Fruit fly (Drosophila melanogaster) whole organism, embryonic: ENCODE data around the gene Vps29.

ENCODE experiments used
- Atf-2 ChIP-seq: fragments of 200-800 bp; sonication (Bioruptor generic); optimal IDR thresholded peaks from 2 replicates; lab custom pipeline; 2016; ENCODE audit warnings: missing biosample characterization, missing genetic modification characterization
- Bdp1 ChIP-seq: fragments of 200-800 bp; sonication (Bioruptor generic); optimal IDR thresholded peaks from 3 replicates; lab custom pipeline; 2016; ENCODE audit warnings: missing biosample characterization, missing genetic modification characterization
- CG10209 ChIP-seq: fragments of 200-800 bp; sonication (Bioruptor generic); optimal IDR thresholded peaks from 3 replicates; lab custom pipeline; 2017; ENCODE audit warnings: missing biosample characterization, mild to moderate bottlenecking, missing genetic modification characterization, missing genetic modification reagents
- CG10565 ChIP-seq: fragments of 200-800 bp; sonication (Bioruptor generic); optimal IDR thresholded peaks from 3 replicates; lab custom pipeline; 2016; ENCODE audit warnings: missing biosample characterization, mild to moderate bottlenecking, missing genetic modification characterization
- CG11695 ChIP-seq: fragments of 200-800 bp; sonication (Bioruptor generic); IDR thresholded peaks from 3 replicates; pipeline ENCODE4 v1.3.6; 2022; ENCODE audit warnings: missing biosample characterization, missing genetic modification characterization
- CG1233 ChIP-seq: fragments of 200-800 bp; sonication (Bioruptor generic); optimal IDR thresholded peaks from 4 replicates; lab custom pipeline; 2018; ENCODE audit warnings: missing biosample characterization, mild to moderate bottlenecking, missing genetic modification characterization
- CG12659 ChIP-seq: fragments of 200-800 bp; sonication (Bioruptor generic); optimal IDR thresholded peaks from 3 replicates; lab custom pipeline; 2017; ENCODE audit warnings: mild to moderate bottlenecking, missing biosample characterization, missing genetic modification reagents, missing genetic modification characterization
- CG12942 ChIP-seq: fragments of 200-800 bp; sonication (Bioruptor generic); optimal IDR thresholded peaks from 3 replicates; lab custom pipeline; 2016; ENCODE audit warnings: missing biosample characterization, missing genetic modification characterization
- CG13287 ChIP-seq: fragments of 200-800 bp; sonication (Bioruptor generic); IDR thresholded peaks from 2 replicates; pipeline ENCODE4 v1.3.6; 2022; ENCODE audit warnings: missing biosample characterization, missing genetic modification characterization; ENCODE audit not compliant: partially characterized antibody
- CG13296 ChIP-seq: fragments of 200-800 bp; sonication (Bioruptor generic); optimal IDR thresholded peaks from 3 replicates; lab custom pipeline; 2018; ENCODE audit warnings: missing biosample characterization, mild to moderate bottlenecking, missing genetic modification characterization
- CG1529 ChIP-seq: fragments of 200-800 bp; sonication (Bioruptor generic); optimal IDR thresholded peaks from 3 replicates; lab custom pipeline; 2018; ENCODE audit warnings: missing biosample characterization, missing genetic modification characterization
- CG1602 ChIP-seq: fragments of 200-800 bp; sonication (Bioruptor generic); optimal IDR thresholded peaks from 3 replicates; lab custom pipeline; 2016; ENCODE audit warnings: missing biosample characterization, missing genetic modification characterization
- CG18476 ChIP-seq: fragments of 200-800 bp; sonication (Bioruptor generic); optimal IDR thresholded peaks from 2 replicates; lab custom pipeline; 2016; ENCODE audit warnings: missing biosample characterization, mild to moderate bottlenecking, missing genetic modification characterization
- CG18599 ChIP-seq: fragments of 200-800 bp; sonication (Bioruptor generic); optimal IDR thresholded peaks from 3 replicates; lab custom pipeline; 2017; ENCODE audit warnings: missing biosample characterization, missing genetic modification characterization, mild to moderate bottlenecking, moderate library complexity, missing genetic modification reagents
- CG2129 ChIP-seq: fragments of 200-800 bp; sonication (Bioruptor generic); IDR thresholded peaks from 2 replicates; pipeline ENCODE4 v1.3.6; 2022; ENCODE audit warnings: missing biosample characterization, missing genetic modification characterization; ENCODE audit not compliant: partially characterized antibody
- CG31441 ChIP-seq: fragments of 200-800 bp; sonication (Bioruptor generic); IDR thresholded peaks from 2 replicates; pipeline ENCODE4 v1.3.6; 2022; ENCODE audit warnings: missing biosample characterization, missing genetic modification characterization
- CG4282 ChIP-seq: fragments of 200-800 bp; sonication (Bioruptor generic); optimal IDR thresholded peaks from 2 replicates; lab custom pipeline; 2016; ENCODE audit warnings: missing biosample characterization, missing genetic modification characterization
- CG43689 ChIP-seq: fragments of 200-800 bp; sonication (Bioruptor generic); IDR thresholded peaks from 2 replicates; pipeline ENCODE4 v1.3.6; 2022; ENCODE audit warnings: missing biosample characterization, missing genetic modification characterization
- CG7839 ChIP-seq: fragments of 200-800 bp; sonication (Bioruptor generic); optimal IDR thresholded peaks from 3 replicates; lab custom pipeline; 2018; ENCODE audit warnings: missing biosample characterization, mild to moderate bottlenecking, missing genetic modification characterization, moderate library complexity
- CG8281 ChIP-seq: fragments of 200-800 bp; sonication (Bioruptor generic); optimal IDR thresholded peaks from 2 replicates; lab custom pipeline; 2018; ENCODE audit warnings: missing biosample characterization, mild to moderate bottlenecking, missing genetic modification characterization, moderate library complexity
- CG9609 ChIP-seq: fragments of 200-800 bp; sonication (Bioruptor generic); optimal IDR thresholded peaks from 3 replicates; lab custom pipeline; 2016; ENCODE audit warnings: missing biosample characterization, missing genetic modification characterization
- CG9817 ChIP-seq: fragments of 200-800 bp; sonication (Bioruptor generic); optimal IDR thresholded peaks from 2 replicates; lab custom pipeline; 2018; ENCODE audit warnings: missing biosample characterization, mild to moderate bottlenecking, missing genetic modification characterization, moderate library complexity
- CHES-1-like ChIP-seq: fragments of 200-800 bp; sonication (Bioruptor generic); optimal IDR thresholded peaks from 2 replicates; lab custom pipeline; 2016; ENCODE audit warnings: missing biosample characterization, missing genetic modification characterization
- CkIIα-i1 ChIP-seq: fragments of 200-800 bp; sonication (Bioruptor generic); IDR thresholded peaks from 2 replicates; pipeline ENCODE4 v1.3.6; 2022; ENCODE audit warnings: missing biosample characterization, missing genetic modification characterization
- Deaf1 ChIP-seq: fragments of 200-800 bp; optimal IDR thresholded peaks from 3 replicates; lab custom pipeline; 2019; ENCODE audit warnings: missing biosample characterization, mild to moderate bottlenecking, missing genetic modification characterization, moderate library complexity
- Dip3 ChIP-seq: fragments of 200-800 bp; sonication (Bioruptor generic); optimal IDR thresholded peaks from 3 replicates; lab custom pipeline; 2016; ENCODE audit warnings: missing biosample characterization, missing genetic modification characterization
- Fer2 ChIP-seq: fragments of 200-800 bp; sonication (Bioruptor generic); optimal IDR thresholded peaks from 2 replicates; lab custom pipeline; 2018; ENCODE audit warnings: missing biosample characterization, mild to moderate bottlenecking, missing genetic modification characterization, moderate library complexity
- HHEX ChIP-seq: fragments of 200-800 bp; sonication (Bioruptor generic); optimal IDR thresholded peaks from 3 replicates; lab custom pipeline; 2017; ENCODE audit warnings: missing biosample characterization, mild to moderate bottlenecking, missing genetic modification characterization, missing genetic modification reagents
- MBD-R2 ChIP-seq: fragments of 200-800 bp; sonication (Bioruptor generic); IDR thresholded peaks from 2 replicates; pipeline ENCODE4 v1.3.6; 2022; ENCODE audit warnings: missing biosample characterization, missing genetic modification characterization
- Meics ChIP-seq: fragments of 200-800 bp; sonication (Bioruptor generic); optimal IDR thresholded peaks from 2 replicates; lab custom pipeline; 2017; ENCODE audit warnings: missing biosample characterization, mild to moderate bottlenecking, missing genetic modification characterization
- Scr ChIP-seq: fragments of 200-800 bp; sonication (Bioruptor generic); IDR thresholded peaks from 2 replicates; pipeline ENCODE4 v1.3.6; 2022; ENCODE audit warnings: missing biosample characterization, missing genetic modification characterization; ENCODE audit not compliant: partially characterized antibody
- Sry-β ChIP-seq: fragments of 200-800 bp; sonication (Bioruptor generic); optimal IDR thresholded peaks from 2 replicates; lab custom pipeline; 2018; ENCODE audit warnings: missing biosample characterization, mild to moderate bottlenecking, missing genetic modification characterization, moderate library complexity
- bab2 ChIP-seq: fragments of 200-800 bp; sonication (Bioruptor generic); optimal IDR thresholded peaks from 2 replicates; lab custom pipeline; 2016; ENCODE audit warnings: missing biosample characterization, missing genetic modification characterization
- cad ChIP-seq: fragments of >200 bp; optimal IDR thresholded peaks from 2 replicates; lab custom pipeline; 2017; ENCODE audit warnings: missing biosample characterization, missing genetic modification characterization
- chif ChIP-seq, 2 experiments: fragments of 200-800 bp; sonication (Bioruptor generic); optimal IDR thresholded peaks; 3 replicates each; lab custom pipeline; 2016; ENCODE audit warnings: missing biosample characterization in 2 of 2, missing genetic modification characterization in 2 of 2
- dmrt11E ChIP-seq: fragments of 200-800 bp; sonication (Bioruptor generic); optimal IDR thresholded peaks from 3 replicates; lab custom pipeline; 2018; ENCODE audit warnings: missing biosample characterization, mild to moderate bottlenecking, missing genetic modification characterization, moderate library complexity
- esg ChIP-seq: fragments of 200-800 bp; sonication (Bioruptor generic); conservative IDR thresholded peaks from 2 replicates; pipeline ENCODE4 v1.3.6; 2022; ENCODE audit warnings: missing biosample characterization, missing genetic modification characterization
- gcm ChIP-seq: fragments of 200-800 bp; sonication (Bioruptor generic); optimal IDR thresholded peaks from 2 replicates; lab custom pipeline; 2019; ENCODE audit warnings: missing biosample characterization, mild to moderate bottlenecking, missing genetic modification characterization, moderate library complexity
- gt ChIP-seq: fragments of 200-800 bp; sonication (Bioruptor generic); IDR thresholded peaks from 2 replicates; pipeline ENCODE4 v1.3.6; 2022; ENCODE audit warnings: missing biosample characterization, missing genetic modification characterization
- hth ChIP-seq: fragments of >200 bp; optimal IDR thresholded peaks from 2 replicates; lab custom pipeline; 2017; ENCODE audit warnings: inconsistent platforms
- kni ChIP-seq: fragments of 200-800 bp; sonication (Bioruptor generic); optimal IDR thresholded peaks from 3 replicates; lab custom pipeline; 2017; ENCODE audit warnings: mild to moderate bottlenecking, missing biosample characterization, missing genetic modification reagents, missing genetic modification characterization
- knrl ChIP-seq: fragments of 200-800 bp; sonication (Bioruptor generic); IDR thresholded peaks from 3 replicates; pipeline ENCODE4 v1.3.6; 2022; ENCODE audit warnings: missing biosample characterization, missing genetic modification characterization; ENCODE audit not compliant: partially characterized antibody
- pfk ChIP-seq: fragments of 200-800 bp; sonication (Bioruptor generic); optimal IDR thresholded peaks from 2 replicates; lab custom pipeline; 2018; ENCODE audit warnings: missing biosample characterization, mild to moderate bottlenecking, missing genetic modification characterization, moderate library complexity
- prd ChIP-seq, 3 experiments: fragments of >200 bp in 2 of 3; fragments of 200-800 bp in 1 of 3; sonication (Bioruptor generic) in 1 of 3; optimal IDR thresholded peaks in 2 of 3; IDR thresholded peaks in 1 of 3; 2 replicates in 2 of 3; 3 replicates in 1 of 3; pipeline versions ENCODE4 v1.3.6 to Lab custom; 2017 to 2022; ENCODE audit warnings: missing biosample characterization in 1 of 3, missing genetic modification characterization in 1 of 3
- sob ChIP-seq: fragments of 200-800 bp; sonication (Bioruptor generic); IDR thresholded peaks from 2 replicates; pipeline ENCODE4 v1.3.6; 2022; ENCODE audit warnings: missing biosample characterization, missing genetic modification characterization
- ssp ChIP-seq: fragments of 200-800 bp; sonication (Bioruptor generic); IDR thresholded peaks from 2 replicates; pipeline ENCODE4 v1.3.6; 2022; ENCODE audit warnings: missing biosample characterization, missing genetic modification characterization
- stwl ChIP-seq: fragments of 200-800 bp; sonication (Bioruptor generic); optimal IDR thresholded peaks from 3 replicates; lab custom pipeline; 2018; ENCODE audit warnings: missing biosample characterization, mild to moderate bottlenecking, missing genetic modification characterization, moderate library complexity
- trh ChIP-seq: fragments of 200-800 bp; sonication (Bioruptor generic); optimal IDR thresholded peaks from 2 replicates; lab custom pipeline; 2016; ENCODE audit warnings: missing biosample characterization, missing genetic modification characterization
- vfl ChIP-seq: fragments of 200-800 bp; sonication (Bioruptor generic); optimal IDR thresholded peaks from 2 replicates; lab custom pipeline; 2016; ENCODE audit warnings: missing biosample characterization, missing genetic modification characterization

The Vps29 gene

dm6 chr2L:1169867-1170415 lies 19.4 kb downstream of the Vps29 start, which contains the start of the genes CG31922 and Plap (continued):
- peak; percentile 34 for TF ChIP-seq CG1233 (GFP tag; lab: Kevin White, UChicago)
- TF ChIP-seq CkIIα-i1 = no peak
- peak; percentile 17 for TF ChIP-seq CG4282 (GFP tag; lab: Kevin White, UChicago)
- no peak for TF ChIP-seq CG7839 (tag; lab: Kevin White, UChicago)
- peak; percentile 3 for TF ChIP-seq HHEX (GFP tag; lab: Kevin White, UChicago)
- peak; percentile 32 for TF ChIP-seq Atf-2 (GFP tag; lab: Kevin White, UChicago)
- TF ChIP-seq CG8281 (tag; lab: Kevin White, UChicago) = peak; percentile 36
- peak; percentile 95 for TF ChIP-seq knrl (GFP tag; lab: Robert Waterston, UW)
- peak; percentile 62 for TF ChIP-seq CG1602 (GFP tag; lab: Kevin White, UChicago)
- TF ChIP-seq Sry-β (GFP tag; lab: Kevin White, UChicago) = no peak
- TF ChIP-seq CG9817 (tag; lab: Kevin White, UChicago) = peak; percentile 72
- TF ChIP-seq vfl (GFP tag; lab: Kevin White, UChicago) = peak; percentile 79
- peak; percentile 49 for TF ChIP-seq CG13296 (GFP tag; lab: Kevin White, UChicago)
- peak; percentile 95 for TF ChIP-seq CG13287 (GFP tag; lab: Robert Waterston, UW)
- peak; percentile 74 for TF ChIP-seq stwl
- peak; percentile 64 for TF ChIP-seq bab2 (GFP tag; lab: Kevin White, UChicago)
- TF ChIP-seq CHES-1-like (GFP tag; lab: Kevin White, UChicago) = peak; percentile 56
- peak; percentile 62 for TF ChIP-seq ssp (GFP tag; lab: Robert Waterston, UW)
- no peak for TF ChIP-seq CG43689 (GFP tag; lab: Robert Waterston, UW)
- TF ChIP-seq CG11695 (GFP tag; lab: Robert Waterston, UW) = no peak
- no peak for TF ChIP-seq pfk
- no peak for TF ChIP-seq trh
- TF ChIP-seq kni (GFP tag; lab: Kevin White, UChicago) = peak; percentile 14
- peak; percentile 36 for TF ChIP-seq gcm (GFP tag; lab: Kevin White, UChicago)
- TF ChIP-seq prd (optimal IDR thresholded peaks at IDR 0.05; lab: Kevin White, UChicago) = no peak
- peak; percentile 74; the same call in 2 of the 3 replicates for TF ChIP-seq prd (GFP tag; IDR thresholded peaks at IDR 0.05; lab: Robert Waterston, UW)
- peak; percentile 41 for TF ChIP-seq Deaf1 (tag; lab: Kevin White, UChicago)
- TF ChIP-seq CG9609 (GFP tag; lab: Kevin White, UChicago) = peak; percentile 27
- TF ChIP-seq MBD-R2 (GFP tag; lab: Robert Waterston, UW) = peak; percentile 78
- peak; percentile 60 for TF ChIP-seq CG18599 (GFP tag; lab: Kevin White, UChicago)
- peak; percentile 82 for TF ChIP-seq CG12659 (GFP tag; lab: Kevin White, UChicago)
- peak; percentile 66 for TF ChIP-seq Fer2
- no peak for TF ChIP-seq CG1529 (GFP tag; lab: Kevin White, UChicago)
- TF ChIP-seq cad (GFP tag; lab: Kevin White, UChicago) = no peak
- TF ChIP-seq CG12942 (GFP tag; lab: Kevin White, UChicago) = peak; percentile 60
- no peak for TF ChIP-seq gt (GFP tag; lab: Robert Waterston, UW)
- peak; percentile 91 for TF ChIP-seq CG2129 (GFP tag; lab: Robert Waterston, UW)
- peak; percentile 34 to 53 for TF ChIP-seq chif (GFP tag; optimal IDR thresholded peaks at IDR 0.05; lab: Kevin White, UChicago)
- peak; percentile 58 for TF ChIP-seq Meics (GFP tag; lab: Kevin White, UChicago)
- TF ChIP-seq sob = peak; percentile 73
- TF ChIP-seq Scr (GFP tag; lab: Robert Waterston, UW) = peak; percentile 96
- TF ChIP-seq CG18476 (GFP tag; lab: Kevin White, UChicago) = peak; percentile 69
- peak; percentile 20; the same call in 1 of the 2 replicates for TF ChIP-seq esg (GFP tag; lab: Robert Waterston, UW)
- peak; percentile 51 for TF ChIP-seq CG10209 (GFP tag; lab: Kevin White, UChicago)
- TF ChIP-seq Bdp1 (GFP tag; lab: Kevin White, UChicago) = peak; percentile 64
- TF ChIP-seq CG31441 (GFP tag; lab: Robert Waterston, UW) = no peak; the same call in 1 of the 2 replicates
- peak; percentile 78 for TF ChIP-seq Dip3
- no peak for TF ChIP-seq CG10565
- TF ChIP-seq dmrt11E (tag; lab: Kevin White, UChicago) = peak; percentile 69
- TF ChIP-seq hth (lab: Kevin White, UChicago) = no peak
